Worm (Caenorhabditis elegans) whole organism, L1 larva: ENCODE measurements around the gene rpac-19.

Experiments
- aha-1 ChIP-seq: fragments of 150-350 bp; optimal IDR thresholded peaks from 2 replicates; lab custom pipeline; 2014; ENCODE audit warnings: missing biosample characterization, missing genetic modification characterization
- ceh-82 ChIP-seq, 3 experiments: fragments of 150-350 bp in 1 of 3; sonication (generic microtip) in 2 of 3; optimal IDR thresholded peaks; 2 replicates each; lab custom pipeline; 2014 to 2017; ENCODE audit warnings: missing biosample characterization in 3 of 3, missing genetic modification characterization in 3 of 3
- ceh-90 ChIP-seq: sonication (generic microtip); optimal IDR thresholded peaks from 2 replicates; lab custom pipeline; 2016; ENCODE audit warnings: missing genetic modification characterization, missing compliant biosample characterization
- efl-1 ChIP-seq, 4 experiments: fragments of 150-350 bp; optimal IDR thresholded peaks in 3 of 4; peaks in 1 of 4; 1 replicate in 1 of 4; 2 replicates in 3 of 4; lab custom pipeline; 2014; ENCODE audit warnings: missing biosample characterization in 2 of 4, missing genetic modification characterization in 2 of 4, missing genetic modification reagents in 2 of 4
- jun-1 ChIP-seq: fragments of 150-350 bp; optimal IDR thresholded peaks from 2 replicates; lab custom pipeline; 2014; ENCODE audit warnings: missing biosample characterization, missing genetic modification reagents, missing genetic modification characterization
- lsy-2 ChIP-seq, 2 experiments: fragments of 150-350 bp; optimal IDR thresholded peaks; 2 replicates each; lab custom pipeline; 2014; ENCODE audit warnings: missing biosample characterization in 2 of 2, missing genetic modification characterization in 2 of 2
- mdl-1 ChIP-seq, 2 experiments: fragments of 150-350 bp; optimal IDR thresholded peaks; 2 replicates each; lab custom pipeline; 2014 to 2017; ENCODE audit warnings: missing biosample characterization in 2 of 2, missing genetic modification characterization in 2 of 2, inconsistent platforms in 1 of 2
- mep-1 ChIP-seq: fragments of 150-350 bp; optimal IDR thresholded peaks from 2 replicates; lab custom pipeline; 2014; ENCODE audit warnings: missing biosample characterization, missing genetic modification characterization
- nhr-77 ChIP-seq: fragments of 150-350 bp; optimal IDR thresholded peaks from 2 replicates; lab custom pipeline; 2014; ENCODE audit warnings: missing biosample characterization, missing genetic modification characterization
- nhr-90 ChIP-seq: sonication (generic microtip); optimal IDR thresholded peaks from 2 replicates; lab custom pipeline; 2016; ENCODE audit warnings: mild to moderate bottlenecking, missing genetic modification characterization, missing compliant biosample characterization; ENCODE audit not compliant: poor library complexity
- skn-1 ChIP-seq: fragments of 150-350 bp; optimal IDR thresholded peaks from 2 replicates; lab custom pipeline; 2014; ENCODE audit warnings: missing biosample characterization, missing genetic modification characterization
- snpc-4 ChIP-seq: fragments of 150-350 bp; optimal IDR thresholded peaks from 2 replicates; lab custom pipeline; 2014; ENCODE audit warnings: missing biosample characterization, missing genetic modification characterization
- tbx-2 ChIP-seq: sonication (generic microtip); optimal IDR thresholded peaks from 2 replicates; lab custom pipeline; 2016; ENCODE audit warnings: missing genetic modification characterization, missing compliant biosample characterization
- unc-62 ChIP-seq: fragments of 150-350 bp; optimal IDR thresholded peaks from 2 replicates; lab custom pipeline; 2014; ENCODE audit warnings: missing biosample characterization, missing genetic modification reagents, missing genetic modification characterization

DNA sequence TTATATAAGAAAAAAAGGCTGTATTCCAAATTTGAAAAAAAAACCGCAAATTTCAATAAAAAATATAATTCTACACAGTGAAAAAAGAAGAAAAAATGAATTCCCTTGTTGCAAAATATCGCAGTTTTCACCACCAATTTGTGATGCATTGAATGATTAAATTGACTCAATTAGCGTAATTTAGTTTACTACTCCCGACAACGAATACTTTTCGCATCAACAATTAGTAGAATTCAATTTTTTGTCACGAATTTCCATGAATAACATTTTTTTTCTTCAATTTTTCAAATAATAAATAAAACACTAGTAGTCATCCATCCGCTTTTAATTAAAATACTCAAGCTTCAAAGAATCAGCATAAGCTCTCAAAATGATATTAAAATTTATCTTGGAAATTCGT, 44.4 kb downstream of the rpac-19 start:
- TF ChIP-seq nhr-77: no peak
- no peak for TF ChIP-seq snpc-4 (tag; lab: Kevin White, UChicago)
- no peak for TF ChIP-seq tbx-2 (tag; lab: Kevin White, UChicago)
- TF ChIP-seq aha-1 (tag; lab: Kevin White, UChicago): no peak
- TF ChIP-seq nhr-90: no peak
- no peak for TF ChIP-seq mdl-1 (tag; optimal IDR thresholded peaks at IDR 0.05; lab: Kevin White, UChicago)
- TF ChIP-seq mep-1: no peak
- TF ChIP-seq jun-1 (tag; lab: Kevin White, UChicago): no peak
- TF ChIP-seq lsy-2 (tag; optimal IDR thresholded peaks at IDR 0.05; lab: Kevin White, UChicago): peak; percentile 5 to 29
- no peak for TF ChIP-seq ceh-90 (tag; lab: Kevin White, UChicago)
- TF ChIP-seq skn-1: no peak
- TF ChIP-seq efl-1 (optimal IDR thresholded peaks at IDR 0.05; lab: Kevin White, UChicago): no peak
- TF ChIP-seq efl-1 (GFP tag; optimal IDR thresholded peaks at IDR 0.05 in 1 of 2; lab: Kevin White, UChicago): no peak
- no peak for TF ChIP-seq unc-62
- no peak for TF ChIP-seq ceh-82 (tag; optimal IDR thresholded peaks at IDR 0.05; lab: Kevin White, UChicago)
